Worm (Caenorhabditis elegans) whole organism, L3 larva: Measurements from ENCODE around the gene T20G5.13.
"Not testable (repeated sequence)": the region's sequence is repeated elsewhere in the genome, so short reads cannot be mapped to it uniquely, and the experiment has no call there.

Source experiments
- R02D3.7 ChIP-seq: fragments of 150-350 bp; optimal IDR thresholded peaks from 2 replicates; lab custom pipeline; 2014; ENCODE audit warnings: missing biosample characterization, missing genetic modification characterization
- ZK546.5 ChIP-seq: sonication (generic microtip); optimal IDR thresholded peaks from 2 replicates; lab custom pipeline; 2017; ENCODE audit warnings: missing biosample characterization, missing genetic modification characterization
- aly-2 ChIP-seq: fragments of 150-350 bp; optimal IDR thresholded peaks from 2 replicates; lab custom pipeline; 2014; ENCODE audit warnings: missing biosample characterization, missing genetic modification characterization
- ama-1 ChIP-seq: fragments of 150-350 bp; optimal IDR thresholded peaks from 2 replicates; lab custom pipeline; 2018
- ceh-16 ChIP-seq: sonication (generic microtip); optimal IDR thresholded peaks from 2 replicates; lab custom pipeline; 2017; ENCODE audit warnings: missing biosample characterization, missing genetic modification characterization
- ceh-28 ChIP-seq: fragments of 150-350 bp; optimal IDR thresholded peaks from 2 replicates; lab custom pipeline; 2014; ENCODE audit warnings: missing biosample characterization, missing genetic modification reagents, missing genetic modification characterization
- ceh-82 ChIP-seq: fragments of 150-350 bp; optimal IDR thresholded peaks from 2 replicates; lab custom pipeline; 2014; ENCODE audit warnings: missing biosample characterization, missing genetic modification characterization
- ceh-9 ChIP-seq: sonication (generic microtip); optimal IDR thresholded peaks from 2 replicates; lab custom pipeline; 2018; ENCODE audit warnings: missing biosample characterization, missing genetic modification characterization
- egl-27 ChIP-seq: sonication (generic microtip); optimal IDR thresholded peaks from 4 replicates; lab custom pipeline; 2017; ENCODE audit warnings: missing biosample characterization, missing genetic modification reagents, missing genetic modification characterization
- egl-5 ChIP-seq: fragments of 150-350 bp; optimal IDR thresholded peaks from 2 replicates; lab custom pipeline; 2017; ENCODE audit warnings: missing biosample characterization, missing genetic modification reagents, missing genetic modification characterization, inconsistent platforms
- elt-1 ChIP-seq: fragments of 150-350 bp; optimal IDR thresholded peaks from 2 replicates; lab custom pipeline; 2014; ENCODE audit warnings: missing biosample characterization, missing genetic modification characterization
- elt-2 ChIP-seq: sonication (generic microtip); optimal IDR thresholded peaks from 2 replicates; lab custom pipeline; 2016; ENCODE audit warnings: missing genetic modification reagents, mild to moderate bottlenecking, missing genetic modification characterization, missing compliant biosample characterization
- elt-3 ChIP-seq, 3 experiments: fragments of 150-350 bp in 1 of 3; sonication (generic microtip) in 2 of 3; optimal IDR thresholded peaks; 2 replicates in 2 of 3; 4 replicates in 1 of 3; lab custom pipeline; 2014 to 2017; ENCODE audit warnings: missing biosample characterization in 3 of 3, missing genetic modification characterization in 3 of 3
- eor-1 ChIP-seq, 2 experiments: fragments of 150-350 bp; optimal IDR thresholded peaks; 2 replicates each; lab custom pipeline; 2014 to 2018; ENCODE audit warnings: missing biosample characterization in 2 of 2, missing genetic modification characterization in 2 of 2
- fkh-10 ChIP-seq: sonication (generic microtip); optimal IDR thresholded peaks from 2 replicates; lab custom pipeline; 2017; ENCODE audit warnings: missing biosample characterization, missing genetic modification reagents, missing genetic modification characterization
- fkh-2 ChIP-seq: fragments of 150-350 bp; optimal IDR thresholded peaks from 2 replicates; lab custom pipeline; 2014; ENCODE audit warnings: missing biosample characterization, missing genetic modification reagents, missing genetic modification characterization
- fos-1 ChIP-seq: fragments of 150-350 bp; optimal IDR thresholded peaks from 2 replicates; lab custom pipeline; 2014; ENCODE audit warnings: missing biosample characterization, missing genetic modification characterization
- hmg-11 ChIP-seq: sonication (generic microtip); optimal IDR thresholded peaks from 2 replicates; lab custom pipeline; 2016; ENCODE audit warnings: missing genetic modification characterization, missing compliant biosample characterization
- jun-1 ChIP-seq: fragments of 150-350 bp; optimal IDR thresholded peaks from 2 replicates; lab custom pipeline; 2014; ENCODE audit warnings: missing biosample characterization, missing genetic modification reagents, missing genetic modification characterization
- lin-15B ChIP-seq: fragments of 150-350 bp; optimal IDR thresholded peaks from 2 replicates; lab custom pipeline; 2014; ENCODE audit warnings: missing biosample characterization, missing genetic modification characterization
- lin-39 ChIP-seq: fragments of 150-350 bp; optimal IDR thresholded peaks from 2 replicates; lab custom pipeline; 2018; ENCODE audit warnings: missing biosample characterization, missing genetic modification reagents, missing genetic modification characterization
- lsy-12 ChIP-seq: sonication (generic microtip); optimal IDR thresholded peaks from 2 replicates; lab custom pipeline; 2016; ENCODE audit warnings: mild to moderate bottlenecking, missing genetic modification characterization, missing compliant biosample characterization
- mdl-1 ChIP-seq: fragments of 150-350 bp; optimal IDR thresholded peaks from 2 replicates; lab custom pipeline; 2014; ENCODE audit warnings: missing biosample characterization, missing genetic modification characterization
- mml-1 ChIP-seq: fragments of 150-350 bp; sonication (generic microtip); optimal IDR thresholded peaks from 3 replicates; lab custom pipeline; 2014; ENCODE audit warnings: missing biosample characterization, missing genetic modification characterization
- nfya-1 ChIP-seq: sonication (generic microtip); optimal IDR thresholded peaks from 2 replicates; lab custom pipeline; 2017; ENCODE audit warnings: missing genetic modification characterization, mild to moderate bottlenecking, missing compliant biosample characterization, antibody characterized with exemption, moderate library complexity; ENCODE audit not compliant: insufficient read depth
- nhr-23 ChIP-seq: fragments of 150-350 bp; optimal IDR thresholded peaks from 2 replicates; lab custom pipeline; 2014; ENCODE audit warnings: missing biosample characterization, missing genetic modification reagents, missing genetic modification characterization
- nhr-237 ChIP-seq: fragments of 150-350 bp; optimal IDR thresholded peaks from 2 replicates; lab custom pipeline; 2014; ENCODE audit warnings: missing biosample characterization, missing genetic modification characterization
- nhr-25 ChIP-seq: sonication (generic microtip); optimal IDR thresholded peaks from 2 replicates; lab custom pipeline; 2017; ENCODE audit warnings: missing biosample characterization, missing genetic modification characterization
- nhr-28 ChIP-seq: fragments of 150-350 bp; optimal IDR thresholded peaks from 2 replicates; lab custom pipeline; 2014; ENCODE audit warnings: missing biosample characterization, missing genetic modification characterization
- nhr-43 ChIP-seq: sonication (generic microtip); optimal IDR thresholded peaks from 2 replicates; lab custom pipeline; 2016; ENCODE audit warnings: mild to moderate bottlenecking, missing genetic modification characterization, missing compliant biosample characterization; ENCODE audit not compliant: poor library complexity, severe bottlenecking
- nhr-67 ChIP-seq: fragments of 150-350 bp; optimal IDR thresholded peaks from 2 replicates; lab custom pipeline; 2014; ENCODE audit warnings: missing biosample characterization, missing genetic modification characterization
- nhr-77 ChIP-seq: fragments of 150-350 bp; optimal IDR thresholded peaks from 2 replicates; lab custom pipeline; 2014; ENCODE audit warnings: missing biosample characterization, missing genetic modification characterization
- pha-4 ChIP-seq: fragments of 150-350 bp; optimal IDR thresholded peaks from 2 replicates; lab custom pipeline; 2014; ENCODE audit warnings: missing biosample characterization, missing genetic modification reagents, missing genetic modification characterization
- pqm-1 ChIP-seq: fragments of 150-350 bp; optimal IDR thresholded peaks from 2 replicates; lab custom pipeline; 2017; ENCODE audit warnings: missing biosample characterization, missing genetic modification characterization, inconsistent platforms
- sea-2 ChIP-seq: fragments of 150-350 bp; sonication (generic microtip); optimal IDR thresholded peaks from 4 replicates; lab custom pipeline; 2014; ENCODE audit warnings: missing biosample characterization, missing genetic modification reagents, missing genetic modification characterization
- skn-1 ChIP-seq: fragments of 150-350 bp; optimal IDR thresholded peaks from 2 replicates; lab custom pipeline; 2014; ENCODE audit warnings: missing biosample characterization, missing genetic modification characterization
- snpc-4 ChIP-seq: fragments of 150-350 bp; optimal IDR thresholded peaks from 2 replicates; lab custom pipeline; 2014; ENCODE audit warnings: missing biosample characterization, missing genetic modification characterization
- unc-39 ChIP-seq: sonication (generic microtip); optimal IDR thresholded peaks from 4 replicates; lab custom pipeline; 2017; ENCODE audit warnings: missing biosample characterization, missing genetic modification characterization
- unc-62 ChIP-seq: fragments of 150-350 bp; sonication (generic microtip); optimal IDR thresholded peaks from 4 replicates; lab custom pipeline; 2014; ENCODE audit warnings: missing biosample characterization, missing genetic modification reagents, missing genetic modification characterization
- zag-1 ChIP-seq: fragments of 150-350 bp; optimal IDR thresholded peaks from 2 replicates; lab custom pipeline; 2014; ENCODE audit warnings: missing biosample characterization, missing genetic modification characterization
- ztf-11 ChIP-seq: fragments of 150-350 bp; optimal IDR thresholded peaks from 2 replicates; lab custom pipeline; 2014; ENCODE audit warnings: missing biosample characterization, missing genetic modification characterization
- ztf-4 ChIP-seq: fragments of 150-350 bp; optimal IDR thresholded peaks from 2 replicates; lab custom pipeline; 2014; ENCODE audit warnings: missing biosample characterization, missing genetic modification characterization

T20G5.13 gene

DNA sequence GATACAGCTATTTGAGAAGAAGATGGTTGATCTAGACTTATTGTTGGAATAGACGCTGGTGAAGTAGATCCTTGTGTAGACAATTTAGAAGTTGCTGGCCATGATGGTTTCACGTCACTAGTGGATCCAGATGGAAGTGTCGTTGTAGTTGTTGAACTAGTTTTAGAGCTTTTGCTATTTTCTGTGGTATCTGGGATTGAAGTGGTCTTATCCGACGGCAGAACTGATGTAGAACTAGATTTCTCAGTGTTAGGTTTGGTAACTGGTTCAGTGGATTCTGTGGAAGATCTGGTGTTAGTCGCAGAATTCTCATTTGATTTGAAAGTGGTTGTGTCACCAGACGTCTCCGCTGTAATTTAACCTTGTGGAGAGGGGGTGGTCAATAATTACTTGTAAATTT, 30.5 kb upstream of the T20G5.13 start:
- TF ChIP-seq mml-1 (tag; lab: Kevin White, UChicago), result no peak
- no peak for TF ChIP-seq lin-15B (tag; lab: Kevin White, UChicago)
- TF ChIP-seq nhr-28, result no peak
- no peak for TF ChIP-seq ceh-9 (tag; lab: Kevin White, UChicago)
- TF ChIP-seq elt-3 (tag; optimal IDR thresholded peaks at IDR 0.05; lab: Kevin White, UChicago), result no peak
- TF ChIP-seq unc-62 (GFP tag; lab: Kevin White, UChicago), result no peak
- TF ChIP-seq unc-39 (tag; lab: Kevin White, UChicago), result no peak
- TF ChIP-seq eor-1 (tag; optimal IDR thresholded peaks at IDR 0.05; lab: Kevin White, UChicago), result no peak
- no peak for TF ChIP-seq nhr-43 (tag; lab: Kevin White, UChicago)
- TF ChIP-seq ceh-16 (tag; lab: Kevin White, UChicago), result no peak
- TF ChIP-seq aly-2 (tag; lab: Kevin White, UChicago), result no peak
- TF ChIP-seq ZK546.5 (tag; lab: Kevin White, UChicago), result no peak

ce11 chrIII:10221860-10222259, 20.7 kb upstream of the T20G5.13 start, which contains the start of gene Y70G10A.4:
Gene Y70G10A.4 (plus strand): TSS chrIII:10222160.
- TF ChIP-seq elt-2 (tag; lab: Kevin White, UChicago); zag-1 (tag; lab: Kevin White, UChicago); nhr-67: not testable (repeated sequence)

DNA sequence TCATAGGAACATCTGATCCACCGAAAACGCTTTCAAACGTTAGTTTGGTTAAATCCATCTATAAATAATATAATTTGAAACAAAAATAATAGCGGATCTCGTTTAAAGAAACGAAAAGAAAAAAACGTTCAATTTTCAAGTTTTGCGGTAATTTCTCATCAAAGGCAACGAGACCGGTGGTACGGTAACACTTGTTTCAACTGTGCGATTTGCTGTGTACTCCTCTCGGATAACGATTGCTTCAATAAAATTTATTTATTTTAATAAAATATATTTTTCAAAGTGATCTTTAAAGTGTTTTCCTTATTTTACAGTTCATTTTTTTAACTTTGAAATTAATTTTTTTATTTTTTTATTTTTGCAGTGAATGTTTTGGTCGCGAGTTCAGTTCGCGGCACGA, 17.5 kb upstream of the T20G5.13 start, which contains the start of the genes rde-4 and cox-14:
Gene rde-4, minus strand, starts transcription at position 60 of the 400 bp plus-strand sequence.
Gene cox-14, plus strand, starts transcription at position 356 of the 400 bp plus-strand sequence.
- TF ChIP-seq nhr-237 (tag; lab: Kevin White, UChicago) (no peak), hmg-11 (tag; lab: Kevin White, UChicago) (peak; percentile 44), lin-39 (tag; lab: Kevin White, UChicago) (peak; percentile 90), sea-2 (GFP tag; lab: Kevin White, UChicago) (no peak), ceh-16 (tag; lab: Kevin White, UChicago) (no peak), elt-2 (tag; lab: Kevin White, UChicago) (no peak), nhr-43 (tag; lab: Kevin White, UChicago) (peak; percentile 59), egl-5 (tag; lab: Kevin White, UChicago) (peak; percentile 97), ceh-28 (tag; lab: Kevin White, UChicago) (no peak), fkh-10 (GFP tag; lab: Kevin White, UChicago) (peak; percentile 70), R02D3.7 (no peak), ama-1 (lab: Kevin White, UChicago) (peak; percentile 15), pqm-1 (peak; percentile 68), snpc-4 (tag; lab: Kevin White, UChicago) (peak; percentile 44), nhr-25 (tag; lab: Kevin White, UChicago) (peak; percentile 54), fos-1 (tag; lab: Kevin White, UChicago) (no peak), ceh-9 (tag; lab: Kevin White, UChicago) (no peak), jun-1 (no peak), lin-15B (tag; lab: Kevin White, UChicago) (peak; percentile 94), pha-4 (peak; percentile 97), nhr-23 (tag; lab: Kevin White, UChicago) (peak; percentile 94), skn-1 (peak; percentile 81), nfya-1 (tag; lab: Kevin White, UChicago) (peak; percentile 97), zag-1 (tag; lab: Kevin White, UChicago) (no peak), ceh-82 (peak; percentile 20)

- peak; percentile 86 for TF ChIP-seq nfya-1 (tag; lab: Kevin White, UChicago)
- peak; percentile 67 for TF ChIP-seq elt-1 (tag; lab: Kevin White, UChicago)
- TF ChIP-seq ama-1 (lab: Kevin White, UChicago), result peak; percentile 44
- no peak for TF ChIP-seq fkh-10 (GFP tag; lab: Kevin White, UChicago)
- no peak for TF ChIP-seq skn-1
- TF ChIP-seq ztf-11 (tag; lab: Kevin White, UChicago), result no peak
- TF ChIP-seq nhr-67, result no peak
- peak; percentile 90 for TF ChIP-seq pha-4
- peak; percentile 92 for TF ChIP-seq lin-15B (tag; lab: Kevin White, UChicago)
- TF ChIP-seq ztf-4 (tag; lab: Kevin White, UChicago), result no peak
- TF ChIP-seq fos-1 (tag; lab: Kevin White, UChicago), result peak; percentile 73
- no peak for TF ChIP-seq aly-2 (tag; lab: Kevin White, UChicago)
- TF ChIP-seq fkh-2 (tag; lab: Kevin White, UChicago), result no peak
- peak in 1 of 3 experiments; percentile 70 for TF ChIP-seq elt-3 (tag; optimal IDR thresholded peaks at IDR 0.05; lab: Kevin White, UChicago)
- TF ChIP-seq mdl-1 (tag; lab: Kevin White, UChicago), result peak; percentile 53
- peak; percentile 79 for TF ChIP-seq lsy-12 (tag; lab: Kevin White, UChicago)
- TF ChIP-seq pqm-1, result peak; percentile 83
- TF ChIP-seq unc-39 (tag; lab: Kevin White, UChicago), result no peak
- no peak for TF ChIP-seq nhr-77 (tag; lab: Kevin White, UChicago)
- no peak for TF ChIP-seq nhr-237 (tag; lab: Kevin White, UChicago)
- TF ChIP-seq ZK546.5 (tag; lab: Kevin White, UChicago), result no peak
- no peak for TF ChIP-seq mml-1 (tag; lab: Kevin White, UChicago)
- TF ChIP-seq eor-1 (tag; optimal IDR thresholded peaks at IDR 0.05; lab: Kevin White, UChicago), result no peak
- peak; percentile 91 for TF ChIP-seq nhr-25 (tag; lab: Kevin White, UChicago)
- peak; percentile 86 for TF ChIP-seq nhr-23 (tag; lab: Kevin White, UChicago)
- peak; percentile 86 for TF ChIP-seq jun-1
- no peak for TF ChIP-seq nhr-28
- peak; percentile 93 for TF ChIP-seq elt-2 (tag; lab: Kevin White, UChicago)
- TF ChIP-seq egl-27, result peak; percentile 77
These were observed 15.6 kb upstream of the T20G5.13 start, which contains the start of gene cts-1 for ce11 chrIII:10216585-10217278. Gene cts-1 (minus strand): TSS chrIII:10216635.
